Worm (Caenorhabditis elegans) whole organism, midembryonic: ENCODE results near the gene mbk-1.

Experiments
- flt-1 ChIP-seq: fragments of 200-800 bp; sonication (Bioruptor generic); IDR thresholded peaks from 2 replicates; pipeline ENCODE4 v1.3.6; 2022; ENCODE audit warnings: missing genetic modification characterization, missing compliant biosample characterization
- klf-2 ChIP-seq: fragments of 200-800 bp; sonication (Bioruptor generic); conservative IDR thresholded peaks from 2 replicates; pipeline ENCODE4 v1.3.6; 2022; ENCODE audit warnings: missing genetic modification reagents, missing genetic modification characterization, missing compliant biosample characterization
- med-1 ChIP-seq: sonication (generic microtip); optimal IDR thresholded peaks from 2 replicates; lab custom pipeline; 2017; ENCODE audit warnings: missing genetic modification characterization, mild to moderate bottlenecking, missing compliant biosample characterization, antibody characterized with exemption, missing genetic modification reagents; ENCODE audit not compliant: insufficient read depth
- ref-1 ChIP-seq: fragments of 200-800 bp; sonication (Bioruptor generic); conservative IDR thresholded peaks from 2 replicates; pipeline ENCODE4 v1.3.6; 2022; ENCODE audit warnings: missing genetic modification reagents, missing genetic modification characterization, missing compliant biosample characterization
- ztf-23 ChIP-seq: fragments of 200-800 bp; sonication (Bioruptor generic); IDR thresholded peaks from 2 replicates; pipeline ENCODE4 v1.3.6; 2022; ENCODE audit warnings: missing genetic modification reagents, missing genetic modification characterization, missing compliant biosample characterization
- ztf-29 ChIP-seq: fragments of 200-800 bp; sonication (Bioruptor generic); IDR thresholded peaks from 2 replicates; pipeline ENCODE4 v1.3.6; 2022; ENCODE audit warnings: missing genetic modification reagents, missing genetic modification characterization, missing compliant biosample characterization

DNA sequence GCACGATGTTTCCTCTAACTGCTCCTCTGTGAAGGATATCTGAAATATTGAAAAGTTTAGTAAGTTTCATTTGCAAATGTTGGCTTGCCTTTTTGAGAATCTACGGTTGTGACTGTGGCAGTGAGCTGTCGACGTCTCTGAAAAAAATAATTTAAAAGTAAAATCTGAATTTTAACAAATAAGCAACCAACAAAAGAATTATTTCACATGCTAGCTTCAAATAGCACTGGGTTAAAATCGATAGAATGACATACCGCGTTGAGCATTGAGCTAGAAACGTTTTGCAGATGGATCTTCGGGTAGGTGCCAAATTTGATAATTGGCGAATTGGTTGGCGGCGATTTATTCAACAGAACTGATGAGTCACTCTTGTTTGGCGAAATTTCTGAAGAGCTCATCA is 47.4 kb upstream of the mbk-1 start, which contains the start of gene F31F6.2:
- TF ChIP-seq klf-2 (no peak), ztf-29 (GFP tag; lab: Robert Waterston, UW) (no peak), ztf-23 (GFP tag; lab: Robert Waterston, UW) (no peak), med-1 (GFP tag; lab: Kevin White, UChicago) (no peak), flt-1 (GFP tag; lab: Robert Waterston, UW) (no peak), ref-1 (GFP tag; lab: Robert Waterston, UW) (no peak)
